Worm (Caenorhabditis elegans): ENCODE results near the gene C35D10.8.

ce11 chrIII:4822140-4822539 lies 32.9 kb upstream of the C35D10.8 start, which contains the start of gene F26A1.8:
- TF ChIP-seq ces-1 (GFP tag; optimal IDR thresholded peaks at IDR 0.05): no peak
- TF ChIP-seq snpc-4 (tag; optimal IDR thresholded peaks at IDR 0.05): no peak
- TF ChIP-seq unc-62 (GFP tag; optimal IDR thresholded peaks at IDR 0.05): no peak
- no peak for TF ChIP-seq sem-2 (GFP tag; optimal IDR thresholded peaks at IDR 0.05)
- TF ChIP-seq ceh-83 (GFP tag; optimal IDR thresholded peaks at IDR 0.05): no peak
- no peak for TF ChIP-seq nhr-76 (tag; optimal IDR thresholded peaks at IDR 0.05)

Measured in whole organism, mixed stage, embryonic.